Fruit fly (Drosophila melanogaster): ENCODE measurements around the gene CG15864.

The CG15864 gene

DNA sequence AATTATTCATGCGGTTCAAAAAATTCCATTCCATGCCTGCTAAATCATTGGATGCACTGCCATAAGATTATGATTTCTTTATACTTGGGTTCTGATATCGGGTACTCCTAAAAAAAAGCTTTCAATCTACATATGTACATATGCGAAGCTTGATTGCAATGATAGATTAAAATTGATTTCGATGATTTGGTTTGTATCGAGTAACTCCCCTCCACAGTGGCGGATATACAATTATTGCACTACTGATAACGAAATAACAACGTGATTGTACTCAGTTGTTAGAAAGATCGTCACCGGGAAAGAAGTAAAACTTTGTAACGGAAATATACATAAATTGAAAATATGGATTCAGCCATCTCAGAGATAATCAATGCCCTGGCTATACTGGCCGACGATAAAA, 39.5 kb downstream of the CG15864 start, which contains the start of gene Nazo:
Gene Nazo, plus strand, starts transcription at position 180 of the 400 bp plus-strand sequence.
- no peak for TF ChIP-seq usp (GFP tag; optimal IDR thresholded peaks at IDR 0.05)
- no peak for TF ChIP-seq Dll (optimal IDR thresholded peaks at IDR 0.05)
- TF ChIP-seq psq (optimal IDR thresholded peaks at IDR 0.05): no peak
- TF ChIP-seq EcR (GFP tag; optimal IDR thresholded peaks at IDR 0.05): no peak
- TF ChIP-seq CG8478 (optimal IDR thresholded peaks at IDR 0.05): no peak
- no peak for TF ChIP-seq pan (optimal IDR thresholded peaks at IDR 0.05)

DNA sequence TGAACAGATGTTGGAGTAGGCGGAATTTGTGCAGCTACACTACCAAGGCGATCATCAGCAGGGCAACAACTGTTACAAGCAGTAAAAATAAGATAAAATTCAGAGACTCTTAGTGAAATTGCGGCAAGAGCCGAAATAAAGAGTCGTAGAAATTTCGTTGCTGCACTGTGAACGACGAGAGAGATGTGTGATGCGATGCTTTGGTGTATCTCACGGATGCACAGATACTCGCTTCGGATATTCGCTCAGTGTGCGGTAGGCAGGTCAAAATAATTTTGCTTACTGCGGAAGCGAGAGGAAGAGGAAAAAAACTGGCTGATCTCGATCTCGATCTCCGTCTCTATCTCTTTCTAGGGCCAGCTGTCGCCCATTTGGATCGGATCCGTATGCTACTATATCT, 40.6 kb downstream of the CG15864 start:
- TF ChIP-seq Dll (optimal IDR thresholded peaks at IDR 0.05) (no peak), EcR (GFP tag; optimal IDR thresholded peaks at IDR 0.05) (no peak)

DNA sequence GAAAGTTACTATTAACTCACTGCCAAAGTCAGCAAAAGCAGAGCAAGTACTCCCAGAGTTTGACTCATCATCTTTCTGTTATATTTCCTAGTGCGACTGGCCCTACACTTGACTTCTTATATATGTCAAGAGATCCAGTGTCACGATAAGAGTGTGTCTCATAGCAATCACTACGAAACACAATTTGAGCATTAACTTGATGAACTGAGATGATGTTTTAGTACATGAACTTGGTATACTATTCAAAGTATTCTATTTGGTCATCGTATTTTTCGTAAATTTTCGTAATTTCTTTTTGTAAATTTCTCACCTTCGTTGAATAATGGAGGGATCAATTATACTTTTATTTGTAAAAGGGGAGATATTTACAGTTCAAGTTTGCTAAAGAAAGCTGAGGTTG, 42.2 kb downstream of the CG15864 start, which contains the start of gene CG11672:
Gene CG11672, minus strand, starts transcription at position 101 of the 400 bp plus-strand sequence.
- no peak for TF ChIP-seq CG8478 (optimal IDR thresholded peaks at IDR 0.05)

DNA sequence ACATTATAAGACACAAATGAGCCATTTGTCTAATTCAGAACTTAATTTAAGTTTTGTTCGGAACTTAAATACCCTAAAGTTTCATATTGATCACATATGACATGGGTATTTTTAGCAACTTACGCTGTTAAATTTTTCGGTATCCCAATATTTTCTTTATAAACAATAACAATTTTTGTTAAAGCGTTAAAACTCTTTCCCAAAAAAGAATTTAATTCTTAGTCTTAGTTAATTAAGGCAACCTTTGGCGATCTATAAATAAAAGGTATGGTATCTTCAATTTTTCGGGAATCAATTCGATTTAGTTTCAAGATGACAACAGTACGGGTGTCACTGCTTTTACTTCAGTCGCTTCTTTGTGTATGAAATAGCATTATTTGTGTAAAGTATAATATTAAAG, 42.7 kb downstream of the CG15864 start, which contains the start of gene CG31464:
Gene CG31464, plus strand, starts transcription at position 301 of the 400 bp plus-strand sequence.
- TF ChIP-seq Dll (optimal IDR thresholded peaks at IDR 0.05) (no peak), pan (optimal IDR thresholded peaks at IDR 0.05) (no peak), psq (optimal IDR thresholded peaks at IDR 0.05) (no peak), CG8478 (optimal IDR thresholded peaks at IDR 0.05) (no peak), EcR (GFP tag; optimal IDR thresholded peaks at IDR 0.05) (no peak), usp (GFP tag; optimal IDR thresholded peaks at IDR 0.05) (no peak)

DNA sequence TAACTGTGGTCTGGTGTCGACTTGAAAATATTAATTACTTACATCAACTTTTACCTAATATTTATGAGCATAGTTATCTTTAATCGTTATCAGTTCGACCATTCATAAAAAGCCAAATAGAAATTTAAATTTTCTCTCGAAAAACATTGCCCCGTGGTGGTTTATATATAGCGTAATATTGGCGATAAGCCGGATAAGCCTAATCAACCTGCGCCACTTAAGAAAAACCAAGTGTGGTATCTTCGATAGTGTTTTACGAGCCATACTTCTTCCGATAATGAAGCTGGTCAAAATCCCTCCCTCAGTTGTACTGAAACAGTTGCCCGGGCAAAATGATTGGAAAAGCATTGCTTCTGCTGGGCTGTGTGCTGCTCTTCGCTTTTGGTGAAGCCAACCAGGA, 43.8 kb downstream of the CG15864 start, which contains the start of gene CG31463:
Gene CG31463, plus strand, starts transcription at position 302 of the 400 bp plus-strand sequence.
- TF ChIP-seq usp (GFP tag; optimal IDR thresholded peaks at IDR 0.05) (no peak), pan (optimal IDR thresholded peaks at IDR 0.05) (no peak), CG8478 (optimal IDR thresholded peaks at IDR 0.05) (no peak), EcR (GFP tag; optimal IDR thresholded peaks at IDR 0.05) (no peak), Dll (optimal IDR thresholded peaks at IDR 0.05) (no peak), psq (optimal IDR thresholded peaks at IDR 0.05) (no peak)
